Worm (Caenorhabditis elegans) whole organism, late embryonic: ENCODE results near the gene str-96.

Experiments
- ets-4 ChIP-seq: sonication (generic microtip); optimal IDR thresholded peaks from 2 replicates; lab custom pipeline; 2016; ENCODE audit warnings: missing genetic modification characterization, missing compliant biosample characterization
- unc-55 ChIP-seq: sonication (generic microtip); optimal IDR thresholded peaks from 2 replicates; lab custom pipeline; 2017; ENCODE audit warnings: missing biosample characterization, missing genetic modification reagents, missing genetic modification characterization

- TF ChIP-seq ets-4 (no peak), unc-55 (no peak)
Observed at ce11 chrV:15287856-15288255, 5.9 kb downstream of the str-96 start, which contains the start of gene cyp-34A1.
